Worm (Caenorhabditis elegans) whole organism, late embryonic: ENCODE data around the gene lig-4.

Source experiments
- C08G9.2 ChIP-seq: sonication (generic microtip); optimal IDR thresholded peaks from 2 replicates; lab custom pipeline; 2016; ENCODE audit warnings: mild to moderate bottlenecking, missing genetic modification characterization, moderate library complexity, missing compliant biosample characterization
- K02D7.2 ChIP-seq: sonication (generic microtip); optimal IDR thresholded peaks from 2 replicates; lab custom pipeline; 2017; ENCODE audit warnings: mild to moderate bottlenecking, missing genetic modification characterization, missing compliant biosample characterization
- K09A11.1 ChIP-seq: sonication (generic microtip); optimal IDR thresholded peaks from 2 replicates; lab custom pipeline; 2017; ENCODE audit warnings: antibody characterized with exemption, mild to moderate bottlenecking, missing genetic modification characterization, missing compliant biosample characterization; ENCODE audit not compliant: insufficient read depth
- Y22D7AL.16 ChIP-seq: sonication (generic microtip); optimal IDR thresholded peaks from 2 replicates; lab custom pipeline; 2016; ENCODE audit warnings: missing genetic modification characterization, missing compliant biosample characterization
- ceh-18 ChIP-seq: sonication (generic microtip); optimal IDR thresholded peaks from 2 replicates; lab custom pipeline; 2016; ENCODE audit warnings: missing genetic modification characterization, missing compliant biosample characterization
- ceh-2 ChIP-seq: sonication (generic microtip); optimal IDR thresholded peaks from 2 replicates; lab custom pipeline; 2016; ENCODE audit warnings: missing genotype, missing genetic modification characterization, missing compliant biosample characterization
- ceh-24 ChIP-seq: sonication (generic microtip); optimal IDR thresholded peaks from 2 replicates; lab custom pipeline; 2016; ENCODE audit warnings: mild to moderate bottlenecking, missing genetic modification characterization, missing compliant biosample characterization
- ceh-30 ChIP-seq: fragments of 150-350 bp; optimal IDR thresholded peaks from 2 replicates; lab custom pipeline; 2014; ENCODE audit warnings: missing biosample characterization, missing genetic modification characterization
- ceh-31 ChIP-seq: sonication (generic microtip); optimal IDR thresholded peaks from 2 replicates; lab custom pipeline; 2016; ENCODE audit warnings: missing genetic modification characterization, missing compliant biosample characterization
- ceh-34 ChIP-seq: sonication (generic microtip); optimal IDR thresholded peaks from 2 replicates; lab custom pipeline; 2016; ENCODE audit warnings: mild to moderate bottlenecking, missing genetic modification characterization, missing compliant biosample characterization
- che-1 ChIP-seq: sonication (generic microtip); optimal IDR thresholded peaks from 2 replicates; lab custom pipeline; 2016; ENCODE audit warnings: mild to moderate bottlenecking, missing genetic modification characterization, missing compliant biosample characterization
- dmd-4 ChIP-seq: sonication (generic microtip); optimal IDR thresholded peaks from 2 replicates; lab custom pipeline; 2016; ENCODE audit warnings: borderline replicate concordance, missing genetic modification characterization, missing compliant biosample characterization
- eyg-1 ChIP-seq: sonication (generic microtip); optimal IDR thresholded peaks from 2 replicates; lab custom pipeline; 2016; ENCODE audit warnings: missing genotype, missing genetic modification characterization, missing compliant biosample characterization
- fax-1 ChIP-seq: sonication (generic microtip); optimal IDR thresholded peaks from 2 replicates; lab custom pipeline; 2016; ENCODE audit warnings: missing genotype, missing genetic modification characterization, missing compliant biosample characterization
- fkh-10 ChIP-seq: fragments of 150-350 bp; optimal IDR thresholded peaks from 2 replicates; lab custom pipeline; 2014; ENCODE audit warnings: missing biosample characterization, missing genetic modification reagents, missing genetic modification characterization
- fkh-6 ChIP-seq: sonication (generic microtip); optimal IDR thresholded peaks from 2 replicates; lab custom pipeline; 2016; ENCODE audit warnings: missing genetic modification characterization, missing compliant biosample characterization
- gmeb-2 ChIP-seq: sonication (generic microtip); optimal IDR thresholded peaks from 2 replicates; lab custom pipeline; 2016; ENCODE audit warnings: missing genetic modification characterization, inconsistent platforms, missing compliant biosample characterization
- hlh-13 ChIP-seq: fragments of 200-800 bp; sonication (Bioruptor generic); optimal IDR thresholded peaks from 2 replicates; lab custom pipeline; 2018; ENCODE audit warnings: mild to moderate bottlenecking, missing genetic modification characterization, missing compliant biosample characterization
- hlh-30 ChIP-seq: sonication (generic microtip); optimal IDR thresholded peaks from 2 replicates; lab custom pipeline; 2017; ENCODE audit warnings: antibody characterized with exemption, missing genetic modification characterization, missing compliant biosample characterization; ENCODE audit not compliant: insufficient read depth
- lim-6 ChIP-seq: sonication (generic microtip); optimal IDR thresholded peaks from 2 replicates; lab custom pipeline; 2016; ENCODE audit warnings: missing genetic modification characterization, missing compliant biosample characterization
- lin-11 ChIP-seq: fragments of 200-800 bp; sonication (Bioruptor generic); optimal IDR thresholded peaks from 2 replicates; lab custom pipeline; 2018; ENCODE audit warnings: mild to moderate bottlenecking, missing genetic modification characterization, missing compliant biosample characterization
- madf-2 ChIP-seq: sonication (generic microtip); optimal IDR thresholded peaks from 2 replicates; lab custom pipeline; 2017; ENCODE audit warnings: missing genetic modification characterization, missing compliant biosample characterization
- nhr-11 ChIP-seq: fragments of 150-350 bp; optimal IDR thresholded peaks from 2 replicates; lab custom pipeline; 2014; ENCODE audit warnings: missing biosample characterization, missing genetic modification characterization
- npax-4 ChIP-seq: sonication (generic microtip); optimal IDR thresholded peaks from 2 replicates; lab custom pipeline; 2016; ENCODE audit warnings: missing genetic modification characterization, missing compliant biosample characterization
- odd-2 ChIP-seq: sonication (generic microtip); optimal IDR thresholded peaks from 2 replicates; lab custom pipeline; 2017; ENCODE audit warnings: antibody characterized with exemption, mild to moderate bottlenecking, missing genetic modification characterization, missing compliant biosample characterization
- pag-3 ChIP-seq: sonication (generic microtip); optimal IDR thresholded peaks from 2 replicates; lab custom pipeline; 2016; ENCODE audit warnings: missing compliant biosample characterization, missing genetic modification characterization, borderline replicate concordance
- pax-1 ChIP-seq: fragments of 150-350 bp; optimal IDR thresholded peaks from 2 replicates; lab custom pipeline; 2014; ENCODE audit warnings: missing biosample characterization, missing genetic modification characterization
- pha-2 ChIP-seq: sonication (generic microtip); optimal IDR thresholded peaks from 2 replicates; lab custom pipeline; 2017; ENCODE audit warnings: mild to moderate bottlenecking, missing genetic modification characterization, missing compliant biosample characterization
- pha-4 ChIP-seq: fragments of 150-350 bp; optimal IDR thresholded peaks from 2 replicates; lab custom pipeline; 2018; ENCODE audit warnings: missing biosample characterization, missing genetic modification reagents, missing genetic modification characterization
- pqm-1 ChIP-seq: sonication (generic microtip); optimal IDR thresholded peaks from 2 replicates; lab custom pipeline; 2016; ENCODE audit warnings: missing genetic modification characterization, missing compliant biosample characterization
- sdc-2 ChIP-seq: sonication (generic microtip); optimal IDR thresholded peaks from 2 replicates; lab custom pipeline; 2016; ENCODE audit warnings: missing genotype, missing genetic modification characterization, missing compliant biosample characterization
- syd-9 ChIP-seq: sonication (generic microtip); optimal IDR thresholded peaks from 2 replicates; lab custom pipeline; 2016; ENCODE audit warnings: mild to moderate bottlenecking, missing genetic modification characterization, moderate library complexity, missing compliant biosample characterization
- tbx-2 ChIP-seq: sonication (generic microtip); optimal IDR thresholded peaks from 2 replicates; lab custom pipeline; 2016; ENCODE audit warnings: missing genetic modification characterization, missing compliant biosample characterization
- tbx-7 ChIP-seq: sonication (generic microtip); optimal IDR thresholded peaks from 2 replicates; lab custom pipeline; 2016; ENCODE audit warnings: missing genotype, missing genetic modification characterization, missing compliant biosample characterization
- ttx-3 ChIP-seq: sonication (generic microtip); optimal IDR thresholded peaks from 2 replicates; lab custom pipeline; 2016; ENCODE audit warnings: missing genetic modification reagents, missing genetic modification characterization, missing compliant biosample characterization
- unc-3 ChIP-seq, 2 experiments: fragments of 200-800 bp in 1 of 2; sonication (Bioruptor generic) in 1 of 2; sonication (generic microtip) in 1 of 2; conservative IDR thresholded peaks in 1 of 2; optimal IDR thresholded peaks in 1 of 2; 2 replicates each; pipeline versions ENCODE4 v1.3.6 to Lab custom; 2016 to 2022; ENCODE audit warnings: missing compliant biosample characterization in 2 of 2, missing genetic modification characterization in 2 of 2, missing genetic modification reagents in 1 of 2
- ztf-16 ChIP-seq: sonication (generic microtip); optimal IDR thresholded peaks from 2 replicates; lab custom pipeline; 2017; ENCODE audit warnings: missing genetic modification characterization, missing compliant biosample characterization

The lig-4 gene

DNA sequence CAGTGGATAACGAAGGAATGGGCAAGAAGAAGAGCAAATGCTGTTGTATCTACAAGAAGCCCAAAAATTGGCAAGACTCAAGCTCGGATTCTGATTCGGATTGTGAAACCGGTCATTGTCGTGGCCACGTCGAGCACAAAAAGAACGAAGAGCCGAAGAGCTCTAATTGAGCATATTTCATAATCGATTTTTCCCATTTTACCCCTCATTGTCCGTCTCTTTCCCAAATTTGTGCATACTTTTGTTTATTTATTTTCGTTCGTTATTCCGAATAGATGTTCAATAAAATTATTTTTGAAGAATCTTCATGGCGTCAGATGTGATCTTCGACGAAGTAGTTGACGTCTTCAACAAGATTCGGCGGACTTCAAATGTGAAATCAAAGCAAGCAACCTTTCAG lies at the start of gene lig-4:
Gene lig-4, plus strand, starts transcription at position 301 of the 400 bp plus-strand sequence.
- no peak for TF ChIP-seq pha-4 (tag; lab: Kevin White, UChicago)
- no peak for TF ChIP-seq lim-6
- TF ChIP-seq hlh-13 = no peak
- TF ChIP-seq nhr-11 = no peak
- TF ChIP-seq odd-2 (tag; lab: Kevin White, UChicago) = no peak
- TF ChIP-seq ceh-30 = no peak
- TF ChIP-seq madf-2 (tag; lab: Kevin White, UChicago) = no peak
- TF ChIP-seq hlh-30 (tag; lab: Kevin White, UChicago) = no peak
- no peak for TF ChIP-seq eyg-1 (tag; lab: Kevin White, UChicago)
- no peak for TF ChIP-seq pax-1

DNA sequence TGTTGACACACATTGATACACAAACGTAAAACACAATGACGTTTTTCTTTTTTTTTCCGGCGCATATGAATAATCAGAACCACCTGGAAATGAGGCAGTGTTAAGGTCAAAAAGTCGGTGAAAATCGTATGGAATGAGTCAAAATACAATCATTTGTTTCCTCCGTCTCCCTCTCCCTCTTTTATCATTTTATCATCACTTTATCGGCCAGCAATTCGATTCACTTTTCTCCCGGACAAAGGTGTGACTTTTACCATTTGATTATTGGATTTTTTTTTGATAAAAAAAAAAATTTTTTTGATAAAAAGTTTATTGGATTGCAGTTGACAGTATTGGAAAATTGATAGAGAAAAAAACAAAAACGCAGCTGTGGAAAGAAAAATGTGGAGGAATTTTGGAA lies 42.3 kb upstream of the lig-4 start:
- TF ChIP-seq tbx-2 = no peak
- TF ChIP-seq ceh-31 (tag; lab: Kevin White, UChicago) = no peak
- no peak for TF ChIP-seq odd-2 (tag; lab: Kevin White, UChicago)
- TF ChIP-seq ttx-3 (tag; lab: Kevin White, UChicago) = no peak
- TF ChIP-seq fkh-6 (tag; lab: Kevin White, UChicago) = no peak
- TF ChIP-seq ceh-24 (tag; lab: Kevin White, UChicago) = no peak
- no peak for TF ChIP-seq sdc-2 (tag; lab: Kevin White, UChicago)
- TF ChIP-seq, all 69 proteins: peak for 0

DNA sequence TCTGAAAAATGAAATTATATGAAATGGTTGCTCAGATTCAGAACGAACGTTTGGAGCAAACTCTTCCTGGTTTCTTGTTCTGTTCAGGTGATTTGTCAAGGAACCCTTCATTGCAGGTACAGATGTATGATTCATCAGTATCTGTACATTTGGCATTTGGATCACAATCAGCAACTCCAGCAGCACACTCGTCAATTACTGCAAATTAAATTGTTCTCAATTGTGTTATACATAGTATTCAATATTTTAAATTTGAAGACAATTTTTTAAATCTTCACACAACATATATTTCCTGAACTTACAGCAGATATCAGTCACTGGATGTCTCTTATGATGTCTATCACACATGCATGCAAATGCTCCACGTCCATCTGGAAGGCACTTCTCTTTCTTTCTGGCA lies 36.5 kb upstream of the lig-4 start:
- TF ChIP-seq gmeb-2 (tag; lab: Kevin White, UChicago) = no peak
- TF ChIP-seq K02D7.2 (tag; lab: Kevin White, UChicago) = no peak
- no peak for TF ChIP-seq ceh-34 (tag; lab: Kevin White, UChicago)
- no peak for TF ChIP-seq npax-4 (tag; lab: Kevin White, UChicago)
- no peak for TF ChIP-seq ceh-24 (tag; lab: Kevin White, UChicago)
- TF ChIP-seq K09A11.1 (tag; lab: Kevin White, UChicago) = no peak
- TF ChIP-seq ztf-16 (tag; lab: Kevin White, UChicago) = no peak
- TF ChIP-seq ceh-31 (tag; lab: Kevin White, UChicago) = no peak
- no peak for TF ChIP-seq tbx-2
- TF ChIP-seq che-1 (tag; lab: Kevin White, UChicago) = no peak
- no peak for TF ChIP-seq pha-4 (tag; lab: Kevin White, UChicago)
- no peak for TF ChIP-seq fkh-10 (GFP tag; lab: Kevin White, UChicago)
- TF ChIP-seq pag-3 (tag; lab: Kevin White, UChicago) = no peak
- TF ChIP-seq ceh-2 (tag; lab: Kevin White, UChicago) = no peak

DNA sequence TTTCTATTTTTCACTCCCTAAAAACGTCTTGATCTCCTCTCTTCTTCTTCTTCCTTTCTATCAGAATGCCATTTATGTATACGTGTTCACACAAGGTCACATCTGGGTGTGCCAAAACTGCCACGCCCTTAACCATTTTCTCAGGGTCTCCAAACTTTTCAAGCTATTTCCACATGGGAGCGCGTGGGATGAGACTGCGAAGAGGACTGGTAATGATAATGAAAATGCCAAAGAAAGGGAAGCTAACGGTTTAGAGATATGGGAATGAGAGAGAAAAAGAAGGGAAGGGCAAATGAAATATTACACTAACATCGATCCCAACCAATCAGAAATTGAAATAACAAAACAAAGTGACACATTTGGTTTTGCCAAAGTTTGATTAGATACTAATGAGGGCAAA lies 33.0 kb upstream of the lig-4 start:
- TF ChIP-seq ceh-18 (tag; lab: Kevin White, UChicago) = no peak
- no peak for TF ChIP-seq tbx-7 (tag; lab: Kevin White, UChicago)
- TF ChIP-seq syd-9 (tag; lab: Kevin White, UChicago) = no peak
- no peak for TF ChIP-seq lin-11 (tag; lab: Kevin White, UChicago)
- TF ChIP-seq ttx-3 (tag; lab: Kevin White, UChicago) = no peak
- no peak for TF ChIP-seq unc-3 (GFP tag; conservative IDR thresholded peaks at IDR 0.05; lab: Robert Waterston, UW)
- TF ChIP-seq unc-3 (tag; optimal IDR thresholded peaks at IDR 0.05; lab: Kevin White, UChicago) = no peak
- TF ChIP-seq dmd-4 = no peak
- no peak for TF ChIP-seq C08G9.2 (tag; lab: Kevin White, UChicago)
- no peak for TF ChIP-seq K02D7.2 (tag; lab: Kevin White, UChicago)
- TF ChIP-seq Y22D7AL.16 (tag; lab: Kevin White, UChicago) = no peak
- TF ChIP-seq pqm-1 = no peak
- no peak for TF ChIP-seq fax-1 (tag; lab: Kevin White, UChicago)
- TF ChIP-seq pha-2 (tag; lab: Kevin White, UChicago) = no peak
- no peak for TF ChIP-seq sdc-2 (tag; lab: Kevin White, UChicago)
